Worm (Caenorhabditis elegans): ENCODE measurements around the gene T06E4.5.

DNA sequence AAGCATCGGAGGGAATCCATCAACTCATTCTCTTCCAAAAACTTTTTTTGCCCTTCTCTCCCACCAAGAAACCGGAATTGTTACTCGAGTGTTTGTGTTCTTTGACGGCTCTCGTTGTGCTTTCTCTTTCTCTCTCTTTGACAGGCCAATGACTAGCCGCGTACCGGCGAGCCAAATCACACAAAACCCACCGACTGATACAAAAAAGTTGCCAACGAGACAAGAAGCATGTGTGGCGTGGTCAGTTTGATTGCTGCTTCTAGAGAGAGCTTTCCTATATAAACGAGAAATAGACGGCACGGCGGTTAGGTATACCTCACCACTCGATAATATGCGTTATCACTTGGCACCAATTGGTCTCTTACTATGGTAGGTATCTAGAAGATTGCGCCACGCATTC is 15.3 kb upstream of the T06E4.5 start, which contains the start of gene pqn-63:
- TF ChIP-seq Y22D7AL.16 (tag; optimal IDR thresholded peaks at IDR 0.05) (no peak), fkh-10 (GFP tag; optimal IDR thresholded peaks at IDR 0.05) (no peak), ceh-48 (tag; optimal IDR thresholded peaks at IDR 0.05) (no peak), dve-1 (tag; optimal IDR thresholded peaks at IDR 0.05) (no peak), hlh-8 (tag; optimal IDR thresholded peaks at IDR 0.05) (no peak), unc-55 (GFP tag; optimal IDR thresholded peaks at IDR 0.05) (no peak), unc-86 (tag; optimal IDR thresholded peaks at IDR 0.05) (no peak), ttx-3 (tag; optimal IDR thresholded peaks at IDR 0.05) (no peak), tbx-2 (tag; optimal IDR thresholded peaks at IDR 0.05) (no peak), lim-6 (tag; optimal IDR thresholded peaks at IDR 0.05) (no peak)

Data from whole organism, late embryonic.